Worm (Caenorhabditis elegans): Measurements from ENCODE around the gene srt-11.
A peak's percentile ranks its signal among the peaks of the same experiment; 100 is the strongest.

Gene srt-11

ce11 chrII:14802527-14802926 is 3.3 kb upstream of the srt-11 start:
- TF ChIP-seq nhr-129 (tag; optimal IDR thresholded peaks at IDR 0.05) (peak; percentile 1), sma-3 (GFP tag; optimal IDR thresholded peaks at IDR 0.05) (peak; percentile 1)

ce11 chrII:14804259-14804899 is 1.4 kb upstream of the srt-11 start, which contains the start of gene W01D2.3:
Gene W01D2.3 (minus strand): TSS chrII:14804309.
- TF ChIP-seq nhr-11 (tag; optimal IDR thresholded peaks at IDR 0.05) (no peak), fos-1 (tag; optimal IDR thresholded peaks at IDR 0.05) (peak; percentile 48), unc-39 (tag; optimal IDR thresholded peaks at IDR 0.05) (no peak), nhr-237 (tag; optimal IDR thresholded peaks at IDR 0.05) (no peak), unc-62 (GFP tag; optimal IDR thresholded peaks at IDR 0.05) (no peak), peb-1 (tag; optimal IDR thresholded peaks at IDR 0.05) (no peak), zag-1 (tag; optimal IDR thresholded peaks at IDR 0.05) (peak; percentile 3), lin-13 (GFP tag; optimal IDR thresholded peaks at IDR 0.05) (peak; percentile 45), ZK546.5 (tag; optimal IDR thresholded peaks at IDR 0.05) (no peak), sem-4 (tag; optimal IDR thresholded peaks at IDR 0.05) (peak; percentile 68), ceh-16 (tag; optimal IDR thresholded peaks at IDR 0.05) (no peak), ztf-1 (GFP tag; conservative IDR thresholded peaks at IDR 0.05) (no peak), sma-3 (GFP tag; optimal IDR thresholded peaks at IDR 0.05) (peak; percentile 59), egl-27 (tag; optimal IDR thresholded peaks at IDR 0.05) (no peak), Y55F3AM.14 (GFP tag; optimal IDR thresholded peaks at IDR 0.05) (peak; percentile 75), sma-9 (GFP tag; optimal IDR thresholded peaks at IDR 0.05) (no peak), sma-9 (tag; optimal IDR thresholded peaks at IDR 0.05) (no peak), lin-11 (tag; optimal IDR thresholded peaks at IDR 0.05) (peak; percentile 4), mbf-1 (tag; optimal IDR thresholded peaks at IDR 0.05) (no peak), unc-55 (GFP tag; optimal IDR thresholded peaks at IDR 0.05) (peak; percentile 61), F13H6.1 (tag; optimal IDR thresholded peaks at IDR 0.05) (peak; percentile 76), blmp-1 (tag; optimal IDR thresholded peaks at IDR 0.05; ENCODE audit: insufficient read depth) (peak; percentile 78), snpc-4 (tag; optimal IDR thresholded peaks at IDR 0.05) (peak; percentile 98), mdl-1 (tag; optimal IDR thresholded peaks at IDR 0.05) (no peak), nhr-25 (tag; optimal IDR thresholded peaks at IDR 0.05) (peak; percentile 78), crh-2 (tag; optimal IDR thresholded peaks at IDR 0.05) (peak; percentile 40), alr-1 (tag; optimal IDR thresholded peaks at IDR 0.05) (no peak), dmd-4 (tag; optimal IDR thresholded peaks at IDR 0.05) (no peak), elt-1 (tag; optimal IDR thresholded peaks at IDR 0.05) (no peak), R02D3.7 (tag; optimal IDR thresholded peaks at IDR 0.05) (no peak), nhr-21 (tag; optimal IDR thresholded peaks at IDR 0.05) (peak; percentile 39), gmeb-1 (tag; optimal IDR thresholded peaks at IDR 0.05) (peak; percentile 71), ztf-4 (tag; optimal IDR thresholded peaks at IDR 0.05) (peak; percentile 19), ceh-82 (tag; optimal IDR thresholded peaks at IDR 0.05) (no peak), aly-2 (tag; optimal IDR thresholded peaks at IDR 0.05) (no peak), skn-1 (tag; optimal IDR thresholded peaks at IDR 0.05) (no peak), nhr-129 (tag; optimal IDR thresholded peaks at IDR 0.05) (peak; percentile 70), nhr-6 (tag; optimal IDR thresholded peaks at IDR 0.05) (peak; percentile 61), C34F6.9 (tag; optimal IDR thresholded peaks at IDR 0.05) (peak; percentile 51), ama-1 (optimal IDR thresholded peaks at IDR 0.05) (peak; percentile 4), elt-3 (tag; optimal IDR thresholded peaks at IDR 0.05) (no peak), ztf-11 (tag; optimal IDR thresholded peaks at IDR 0.05) (no peak), nhr-77 (tag; optimal IDR thresholded peaks at IDR 0.05) (peak; percentile 42), nhr-23 (tag; optimal IDR thresholded peaks at IDR 0.05) (no peak), nhr-12 (tag; optimal IDR thresholded peaks at IDR 0.05) (no peak), mab-5 (tag; optimal IDR thresholded peaks at IDR 0.05) (peak; percentile 19), lsy-2 (tag; optimal IDR thresholded peaks at IDR 0.05) (peak; percentile 50 to 71), nhr-10 (tag; optimal IDR thresholded peaks at IDR 0.05) (no peak), lin-39 (tag; optimal IDR thresholded peaks at IDR 0.05) (no peak)

Measured in whole organism, L2 larva.